Fruit fly (Drosophila melanogaster) whole organism, embryonic: ENCODE results near the gene CG9263.
A peak's percentile ranks its signal among the peaks of the same experiment; 100 is the strongest.

Source experiments
- B-H1 ChIP-seq: fragments of 200-800 bp; sonication (Bioruptor generic); IDR thresholded peaks from 3 replicates; pipeline ENCODE4 v1.3.6; 2022; ENCODE audit warnings: missing biosample characterization, missing genetic modification characterization
- CG10209 ChIP-seq: fragments of 200-800 bp; sonication (Bioruptor generic); optimal IDR thresholded peaks from 3 replicates; lab custom pipeline; 2017; ENCODE audit warnings: missing biosample characterization, mild to moderate bottlenecking, missing genetic modification characterization, missing genetic modification reagents
- CG10321 ChIP-seq: fragments of 200-800 bp; sonication (Bioruptor generic); IDR thresholded peaks from 2 replicates; pipeline ENCODE4 v1.3.6; 2022; ENCODE audit warnings: missing biosample characterization, missing genetic modification characterization
- CG12071 ChIP-seq: fragments of 200-800 bp; sonication (Bioruptor generic); optimal IDR thresholded peaks from 3 replicates; lab custom pipeline; 2018; ENCODE audit warnings: missing biosample characterization, mild to moderate bottlenecking, missing genetic modification characterization
- CG1647 ChIP-seq: fragments of 200-800 bp; sonication (Bioruptor generic); optimal IDR thresholded peaks from 3 replicates; lab custom pipeline; 2016; ENCODE audit warnings: missing biosample characterization, missing genetic modification characterization
- CG17612 ChIP-seq: fragments of 200-800 bp; sonication (Bioruptor generic); IDR thresholded peaks from 2 replicates; pipeline ENCODE4 v1.3.6; 2022; ENCODE audit warnings: missing biosample characterization, missing genetic modification characterization
- CG2129 ChIP-seq: fragments of 200-800 bp; sonication (Bioruptor generic); IDR thresholded peaks from 2 replicates; pipeline ENCODE4 v1.3.6; 2022; ENCODE audit warnings: missing biosample characterization, missing genetic modification characterization; ENCODE audit not compliant: partially characterized antibody
- CG31365 ChIP-seq: fragments of 200-800 bp; sonication (Bioruptor generic); optimal IDR thresholded peaks from 2 replicates; lab custom pipeline; 2018; ENCODE audit warnings: missing biosample characterization, mild to moderate bottlenecking, missing genetic modification characterization
- CG31388 ChIP-seq: fragments of 200-800 bp; sonication (Bioruptor generic); optimal IDR thresholded peaks from 2 replicates; lab custom pipeline; 2016; ENCODE audit warnings: missing biosample characterization, missing genetic modification characterization
- CG32772 ChIP-seq: fragments of 200-800 bp; sonication (Bioruptor generic); IDR thresholded peaks from 2 replicates; pipeline ENCODE4 v1.3.6; 2022; ENCODE audit warnings: missing biosample characterization, missing genetic modification characterization
- CG6854 ChIP-seq: fragments of 200-800 bp; sonication (Bioruptor generic); optimal IDR thresholded peaks from 3 replicates; lab custom pipeline; 2017; ENCODE audit warnings: missing biosample characterization, mild to moderate bottlenecking, missing genetic modification characterization
- CG8281 ChIP-seq: fragments of 200-800 bp; sonication (Bioruptor generic); optimal IDR thresholded peaks from 2 replicates; lab custom pipeline; 2018; ENCODE audit warnings: missing biosample characterization, mild to moderate bottlenecking, missing genetic modification characterization, moderate library complexity
- CG8924 ChIP-seq: fragments of 200-800 bp; optimal IDR thresholded peaks from 3 replicates; lab custom pipeline; 2019; ENCODE audit warnings: missing biosample characterization, mild to moderate bottlenecking, missing genetic modification characterization, moderate library complexity
- CG8944 ChIP-seq: fragments of 200-800 bp; sonication (Bioruptor generic); optimal IDR thresholded peaks from 3 replicates; lab custom pipeline; 2016; ENCODE audit warnings: missing biosample characterization, missing genetic modification characterization
- CG9215 ChIP-seq: fragments of 200-800 bp; sonication (Bioruptor generic); IDR thresholded peaks from 2 replicates; pipeline ENCODE4 v1.3.6; 2022; ENCODE audit warnings: missing biosample characterization, missing genetic modification characterization
- CG9817 ChIP-seq: fragments of 200-800 bp; sonication (Bioruptor generic); optimal IDR thresholded peaks from 2 replicates; lab custom pipeline; 2018; ENCODE audit warnings: missing biosample characterization, mild to moderate bottlenecking, missing genetic modification characterization, moderate library complexity
- CG9876 ChIP-seq: fragments of 200-800 bp; sonication (Bioruptor generic); optimal IDR thresholded peaks from 2 replicates; lab custom pipeline; 2016; ENCODE audit warnings: missing biosample characterization, missing genetic modification characterization
- CrebB ChIP-seq: fragments of 200-800 bp; sonication (Bioruptor generic); optimal IDR thresholded peaks from 3 replicates; lab custom pipeline; 2018; ENCODE audit warnings: missing biosample characterization, mild to moderate bottlenecking, missing genetic modification characterization
- H15 ChIP-seq: fragments of 200-800 bp; sonication (Bioruptor generic); IDR thresholded peaks from 3 replicates; pipeline ENCODE4 v1.3.6; 2022; ENCODE audit warnings: missing biosample characterization, missing genetic modification characterization
- HmgD ChIP-seq: fragments of 200-800 bp; sonication (Bioruptor generic); optimal IDR thresholded peaks from 3 replicates; lab custom pipeline; 2016; ENCODE audit warnings: missing biosample characterization, missing genetic modification characterization
- Hr3 ChIP-seq: fragments of 200-800 bp; sonication (Bioruptor generic); optimal IDR thresholded peaks from 3 replicates; lab custom pipeline; 2016; ENCODE audit warnings: missing biosample characterization, missing genetic modification characterization
- Hr39 ChIP-seq: fragments of >200 bp; optimal IDR thresholded peaks from 2 replicates; lab custom pipeline; 2017
- Hsf ChIP-seq: fragments of 200-800 bp; sonication (Bioruptor generic); optimal IDR thresholded peaks from 3 replicates; lab custom pipeline; 2016; ENCODE audit warnings: missing biosample characterization, missing genetic modification characterization
- Lhr ChIP-seq: fragments of 200-800 bp; sonication (Bioruptor generic); optimal IDR thresholded peaks from 3 replicates; lab custom pipeline; 2017; ENCODE audit warnings: mild to moderate bottlenecking, missing biosample characterization, missing genetic modification reagents, missing genetic modification characterization
- Mrtf ChIP-seq: fragments of 200-800 bp; sonication (Bioruptor generic); IDR thresholded peaks from 3 replicates; pipeline ENCODE4 v1.3.6; 2022; ENCODE audit warnings: missing biosample characterization, missing genetic modification characterization
- NC2α ChIP-seq: fragments of 200-800 bp; sonication (Bioruptor generic); optimal IDR thresholded peaks from 2 replicates; lab custom pipeline; 2016; ENCODE audit warnings: missing biosample characterization, missing genetic modification characterization
- NC2β ChIP-seq: fragments of 200-800 bp; sonication (Bioruptor generic); optimal IDR thresholded peaks from 2 replicates; lab custom pipeline; 2016; ENCODE audit warnings: missing biosample characterization, missing genetic modification characterization
- Nf-YC ChIP-seq: fragments of 200-800 bp; optimal IDR thresholded peaks from 3 replicates; lab custom pipeline; 2019; ENCODE audit warnings: missing biosample characterization, mild to moderate bottlenecking, missing genetic modification characterization, moderate library complexity
- Sox100B ChIP-seq: fragments of 200-800 bp; sonication (Bioruptor generic); optimal IDR thresholded peaks from 3 replicates; lab custom pipeline; 2018; ENCODE audit warnings: missing biosample characterization, mild to moderate bottlenecking, missing genetic modification characterization
- Sox102F ChIP-seq: fragments of 200-800 bp; sonication (Bioruptor generic); optimal IDR thresholded peaks from 2 replicates; lab custom pipeline; 2018; ENCODE audit warnings: missing biosample characterization, mild to moderate bottlenecking, missing genetic modification characterization, moderate library complexity
- Sry-δ ChIP-seq: fragments of 200-800 bp; sonication (Bioruptor generic); optimal IDR thresholded peaks from 2 replicates; lab custom pipeline; 2016; ENCODE audit warnings: missing biosample characterization, missing genetic modification characterization
- btn ChIP-seq: fragments of 200-800 bp; sonication (Bioruptor generic); optimal IDR thresholded peaks from 2 replicates; lab custom pipeline; 2016; ENCODE audit warnings: missing biosample characterization, missing genetic modification characterization
- cad ChIP-seq: fragments of >200 bp; optimal IDR thresholded peaks from 2 replicates; lab custom pipeline; 2017; ENCODE audit warnings: missing biosample characterization, missing genetic modification characterization
- crp ChIP-seq, 2 experiments: fragments of 200-800 bp; sonication (Bioruptor generic); optimal IDR thresholded peaks; 2 replicates in 1 of 2; 3 replicates in 1 of 2; lab custom pipeline; 2017; ENCODE audit warnings: missing biosample characterization in 2 of 2, missing genetic modification characterization in 2 of 2, mild to moderate bottlenecking in 1 of 2, moderate library complexity in 1 of 2
- da ChIP-seq: fragments of 200-800 bp; sonication (Bioruptor generic); optimal IDR thresholded peaks from 2 replicates; lab custom pipeline; 2016; ENCODE audit warnings: missing biosample characterization, missing genetic modification characterization
- dati ChIP-seq: fragments of 200-800 bp; sonication (Bioruptor generic); IDR thresholded peaks from 2 replicates; pipeline ENCODE4 v1.3.6; 2022; ENCODE audit warnings: missing biosample characterization, missing genetic modification characterization
- fd96Cb ChIP-seq: fragments of 200-800 bp; sonication (Bioruptor generic); optimal IDR thresholded peaks from 2 replicates; lab custom pipeline; 2018; ENCODE audit warnings: missing biosample characterization, mild to moderate bottlenecking, missing genetic modification characterization, moderate library complexity
- fu2 ChIP-seq: fragments of 200-800 bp; sonication (Bioruptor generic); optimal IDR thresholded peaks from 2 replicates; lab custom pipeline; 2016; ENCODE audit warnings: missing biosample characterization, missing genetic modification characterization
- gce ChIP-seq: fragments of 200-800 bp; sonication (Bioruptor generic); IDR thresholded peaks from 3 replicates; pipeline ENCODE4 v1.3.6; 2022; ENCODE audit warnings: missing biosample characterization, missing genetic modification characterization
- grau ChIP-seq: fragments of 200-800 bp; optimal IDR thresholded peaks from 3 replicates; lab custom pipeline; 2019; ENCODE audit warnings: missing biosample characterization, mild to moderate bottlenecking, missing genetic modification characterization, moderate library complexity
- kah ChIP-seq: fragments of 200-800 bp; sonication (Bioruptor generic); optimal IDR thresholded peaks from 2 replicates; lab custom pipeline; 2018; ENCODE audit warnings: missing biosample characterization, mild to moderate bottlenecking, missing genetic modification characterization
- peb ChIP-seq: fragments of 200-800 bp; sonication (Bioruptor generic); IDR thresholded peaks from 2 replicates; pipeline ENCODE4 v1.3.6; 2022; ENCODE audit warnings: missing biosample characterization, missing genetic modification characterization
- prd ChIP-seq, 3 experiments: fragments of >200 bp in 2 of 3; fragments of 200-800 bp in 1 of 3; sonication (Bioruptor generic) in 1 of 3; optimal IDR thresholded peaks in 2 of 3; IDR thresholded peaks in 1 of 3; 2 replicates in 2 of 3; 3 replicates in 1 of 3; pipeline versions ENCODE4 v1.3.6 to Lab custom; 2017 to 2022; ENCODE audit warnings: missing biosample characterization in 1 of 3, missing genetic modification characterization in 1 of 3
- sob ChIP-seq: fragments of 200-800 bp; sonication (Bioruptor generic); IDR thresholded peaks from 2 replicates; pipeline ENCODE4 v1.3.6; 2022; ENCODE audit warnings: missing biosample characterization, missing genetic modification characterization
- stwl ChIP-seq: fragments of 200-800 bp; sonication (Bioruptor generic); optimal IDR thresholded peaks from 3 replicates; lab custom pipeline; 2018; ENCODE audit warnings: missing biosample characterization, mild to moderate bottlenecking, missing genetic modification characterization, moderate library complexity
- tap ChIP-seq: fragments of 200-800 bp; optimal IDR thresholded peaks from 3 replicates; lab custom pipeline; 2019; ENCODE audit warnings: missing biosample characterization, mild to moderate bottlenecking, missing genetic modification characterization, moderate library complexity
- tin ChIP-seq: fragments of 200-800 bp; sonication (Bioruptor generic); optimal IDR thresholded peaks from 3 replicates; lab custom pipeline; 2016; ENCODE audit warnings: missing biosample characterization, missing genetic modification characterization
- tna ChIP-seq: fragments of 200-800 bp; sonication (Bioruptor generic); IDR thresholded peaks from 2 replicates; pipeline ENCODE4 v1.3.6; 2022; ENCODE audit warnings: missing biosample characterization, missing genetic modification characterization; ENCODE audit not compliant: partially characterized antibody
- tup ChIP-seq: fragments of 200-800 bp; sonication (Bioruptor generic); optimal IDR thresholded peaks from 2 replicates; lab custom pipeline; 2016; ENCODE audit warnings: missing biosample characterization, mild to moderate bottlenecking, missing genetic modification characterization, moderate library complexity

Gene CG9263

dm6 chr2L:13547738-13548726 is 5.7 kb upstream of the CG9263 start (continued):
- TF ChIP-seq CG9817 (tag; lab: Kevin White, UChicago), result peak; percentile 33
- peak; percentile 67 for TF ChIP-seq CG10209 (GFP tag; lab: Kevin White, UChicago)
- TF ChIP-seq Nf-YC (tag; lab: Kevin White, UChicago), result peak; percentile 23
- no peak for TF ChIP-seq kah
- no peak for TF ChIP-seq btn
- no peak for TF ChIP-seq tap (tag; lab: Kevin White, UChicago)
- no peak for TF ChIP-seq tup
- peak; percentile 57 for TF ChIP-seq fu2 (GFP tag; lab: Kevin White, UChicago)
- TF ChIP-seq stwl (tag; lab: Kevin White, UChicago), result no peak
- no peak for TF ChIP-seq CG12071 (GFP tag; lab: Kevin White, UChicago)
- TF ChIP-seq crp (GFP tag; optimal IDR thresholded peaks at IDR 0.05; lab: Kevin White, UChicago), result peak in 1 of 2 experiments; percentile 56
- TF ChIP-seq Hr3 (GFP tag; lab: Kevin White, UChicago), result peak; percentile 33
- no peak for TF ChIP-seq CG31388 (GFP tag; lab: Kevin White, UChicago)
- peak; percentile 33 for TF ChIP-seq CG8924 (tag; lab: Kevin White, UChicago)
- peak; percentile 51 for TF ChIP-seq tin
- peak; percentile 55 for TF ChIP-seq CG9215 (GFP tag; lab: Robert Waterston, UW)
- TF ChIP-seq HmgD (GFP tag; lab: Kevin White, UChicago), result no peak
- TF ChIP-seq Hr39 (lab: Kevin White, UChicago), result no peak
- peak; percentile 14 for TF ChIP-seq CG1647
- no peak for TF ChIP-seq NC2α (GFP tag; lab: Kevin White, UChicago)
- TF ChIP-seq CG9876 (GFP tag; lab: Kevin White, UChicago), result peak; percentile 35
- peak; percentile 59 for TF ChIP-seq sob
- no peak for TF ChIP-seq B-H1 (GFP tag; lab: Robert Waterston, UW)
- no peak for TF ChIP-seq CG17612 (GFP tag; lab: Robert Waterston, UW)
- TF ChIP-seq CG31365 (tag; lab: Kevin White, UChicago), result no peak
- 0 out of 3 replicates have a peak, but pooled peaks have one; percentile 21 for TF ChIP-seq gce
- peak; percentile 64 for TF ChIP-seq grau (tag; lab: Kevin White, UChicago)
- TF ChIP-seq CG32772 (GFP tag; lab: Robert Waterston, UW), result no peak
- TF ChIP-seq Lhr (GFP tag; lab: Kevin White, UChicago), result no peak
- TF ChIP-seq H15 (GFP tag; lab: Robert Waterston, UW), result no peak
- TF ChIP-seq CG8944 (GFP tag; lab: Kevin White, UChicago), result peak; percentile 50
- TF ChIP-seq prd (optimal IDR thresholded peaks at IDR 0.05; lab: Kevin White, UChicago), result no peak
- no peak for TF ChIP-seq prd (GFP tag; IDR thresholded peaks at IDR 0.05; lab: Robert Waterston, UW)
- TF ChIP-seq da (GFP tag; lab: Kevin White, UChicago), result no peak
- no peak for TF ChIP-seq CrebB (tag; lab: Kevin White, UChicago)
- TF ChIP-seq fd96Cb, result peak; percentile 34
- peak; percentile 13 for TF ChIP-seq cad (GFP tag; lab: Kevin White, UChicago)
- no peak for TF ChIP-seq tna
- peak; percentile 24 for TF ChIP-seq Sox102F (GFP tag; lab: Kevin White, UChicago)
- TF ChIP-seq CG8281, result no peak
- no peak for TF ChIP-seq NC2β (GFP tag; lab: Kevin White, UChicago)
- no peak for TF ChIP-seq Mrtf (GFP tag; lab: Robert Waterston, UW)
- TF ChIP-seq peb (GFP tag; lab: Robert Waterston, UW), result no peak
- TF ChIP-seq Sox100B (GFP tag; lab: Kevin White, UChicago), result peak; percentile 46
- peak; percentile 58 for TF ChIP-seq CG10321 (GFP tag; lab: Robert Waterston, UW)
- no peak for TF ChIP-seq Sry-δ (GFP tag; lab: Kevin White, UChicago)
- TF ChIP-seq CG6854, result no peak
- TF ChIP-seq CG2129, result no peak
- TF ChIP-seq Hsf, result peak; percentile 41
- no peak for TF ChIP-seq dati
